Fruit fly (Drosophila melanogaster) whole organism, embryonic: ENCODE results near the gene CG31706.

ENCODE experiments used
- ATbp ChIP-seq: fragments of 200-800 bp; sonication (Bioruptor generic); optimal IDR thresholded peaks from 2 replicates; lab custom pipeline; 2017; ENCODE audit warnings: missing biosample characterization, mild to moderate bottlenecking, missing genetic modification characterization, missing genetic modification reagents
- CG10431 ChIP-seq: fragments of 200-800 bp; sonication (Bioruptor generic); optimal IDR thresholded peaks from 3 replicates; lab custom pipeline; 2018; ENCODE audit warnings: missing biosample characterization, mild to moderate bottlenecking, missing genetic modification characterization
- CG11456 ChIP-seq: fragments of 200-800 bp; sonication (Bioruptor generic); IDR thresholded peaks from 3 replicates; pipeline ENCODE4 v1.3.6; 2022; ENCODE audit warnings: missing biosample characterization, missing genetic modification characterization
- CG11504 ChIP-seq: fragments of 200-800 bp; sonication (Bioruptor generic); optimal IDR thresholded peaks from 3 replicates; lab custom pipeline; 2019; ENCODE audit warnings: missing biosample characterization, mild to moderate bottlenecking, missing genetic modification characterization, moderate library complexity
- CG12942 ChIP-seq: fragments of 200-800 bp; sonication (Bioruptor generic); optimal IDR thresholded peaks from 3 replicates; lab custom pipeline; 2016; ENCODE audit warnings: missing biosample characterization, missing genetic modification characterization
- CG14014 ChIP-seq: fragments of 200-800 bp; sonication (Bioruptor generic); IDR thresholded peaks from 2 replicates; pipeline ENCODE4 v1.3.6; 2022; ENCODE audit warnings: missing biosample characterization, missing genetic modification characterization
- CG14667 ChIP-seq: fragments of 200-800 bp; sonication (Bioruptor generic); IDR thresholded peaks from 2 replicates; pipeline ENCODE4 v1.3.6; 2022; ENCODE audit warnings: missing biosample characterization, missing genetic modification characterization
- CG15479 ChIP-seq: fragments of 200-800 bp; sonication (Bioruptor generic); optimal IDR thresholded peaks from 3 replicates; lab custom pipeline; 2019; ENCODE audit warnings: missing biosample characterization, mild to moderate bottlenecking, missing genetic modification characterization, moderate library complexity
- CG16779 ChIP-seq: fragments of 200-800 bp; sonication (Bioruptor generic); IDR thresholded peaks from 2 replicates; pipeline ENCODE4 v1.3.6; 2022; ENCODE audit warnings: missing biosample characterization, missing genetic modification characterization
- CG17612 ChIP-seq: fragments of 200-800 bp; sonication (Bioruptor generic); IDR thresholded peaks from 2 replicates; pipeline ENCODE4 v1.3.6; 2022; ENCODE audit warnings: missing biosample characterization, missing genetic modification characterization
- CG18764 ChIP-seq: fragments of 200-800 bp; sonication (Bioruptor generic); optimal IDR thresholded peaks from 3 replicates; lab custom pipeline; 2016; ENCODE audit warnings: missing biosample characterization, missing genetic modification characterization
- CG2889 ChIP-seq: fragments of 200-800 bp; sonication (Bioruptor generic); IDR thresholded peaks from 3 replicates; pipeline ENCODE4 v1.3.6; 2022; ENCODE audit warnings: missing biosample characterization, missing genetic modification characterization
- CG32767 ChIP-seq: fragments of 200-800 bp; sonication (Bioruptor generic); IDR thresholded peaks from 2 replicates; pipeline ENCODE4 v1.3.6; 2022; ENCODE audit warnings: missing biosample characterization, missing genetic modification characterization
- CG3995 ChIP-seq: fragments of 200-800 bp; sonication (Bioruptor generic); optimal IDR thresholded peaks from 3 replicates; lab custom pipeline; 2016; ENCODE audit warnings: missing biosample characterization, missing genetic modification characterization
- CG4328 ChIP-seq: fragments of 200-800 bp; sonication (Bioruptor generic); optimal IDR thresholded peaks from 3 replicates; lab custom pipeline; 2017; ENCODE audit warnings: missing biosample characterization, missing genetic modification reagents, missing genetic modification characterization
- CG7357 ChIP-seq: fragments of 200-800 bp; sonication (Bioruptor generic); IDR thresholded peaks from 3 replicates; pipeline ENCODE4 v1.3.6; 2022; ENCODE audit warnings: missing biosample characterization, missing genetic modification characterization
- CG8290 ChIP-seq, 3 experiments: fragments of 200-800 bp; sonication (Bioruptor generic); optimal IDR thresholded peaks; 2 replicates each; lab custom pipeline; 2016 to 2019; ENCODE audit warnings: missing biosample characterization in 3 of 3, missing genetic modification characterization in 3 of 3, mild to moderate bottlenecking in 2 of 3, moderate library complexity in 1 of 3
- D19B ChIP-seq: fragments of 200-800 bp; sonication (Bioruptor generic); optimal IDR thresholded peaks from 2 replicates; lab custom pipeline; 2017; ENCODE audit warnings: missing biosample characterization, mild to moderate bottlenecking, missing genetic modification characterization
- Dfd ChIP-seq, 2 experiments: fragments of >200 bp; optimal IDR thresholded peaks; 2 replicates each; lab custom pipeline; 2017; ENCODE audit warnings: missing biosample characterization in 2 of 2, missing genetic modification characterization in 2 of 2
- Ets97D ChIP-seq: fragments of 200-800 bp; sonication (Bioruptor generic); optimal IDR thresholded peaks from 3 replicates; lab custom pipeline; 2016; ENCODE audit warnings: missing biosample characterization, missing genetic modification characterization
- Fer3 ChIP-seq: fragments of 200-800 bp; sonication (Bioruptor generic); optimal IDR thresholded peaks from 2 replicates; lab custom pipeline; 2018; ENCODE audit warnings: missing biosample characterization, mild to moderate bottlenecking, missing genetic modification characterization, moderate library complexity
- Hmr ChIP-seq: fragments of 200-800 bp; sonication (Bioruptor generic); optimal IDR thresholded peaks from 3 replicates; lab custom pipeline; 2017; ENCODE audit warnings: mild to moderate bottlenecking, missing biosample characterization, missing genetic modification reagents, missing genetic modification characterization
- Lhr ChIP-seq: fragments of 200-800 bp; sonication (Bioruptor generic); optimal IDR thresholded peaks from 3 replicates; lab custom pipeline; 2017; ENCODE audit warnings: mild to moderate bottlenecking, missing biosample characterization, missing genetic modification reagents, missing genetic modification characterization
- Meics ChIP-seq: fragments of 200-800 bp; sonication (Bioruptor generic); optimal IDR thresholded peaks from 2 replicates; lab custom pipeline; 2017; ENCODE audit warnings: missing biosample characterization, mild to moderate bottlenecking, missing genetic modification characterization
- Mrtf ChIP-seq: fragments of 200-800 bp; sonication (Bioruptor generic); IDR thresholded peaks from 3 replicates; pipeline ENCODE4 v1.3.6; 2022; ENCODE audit warnings: missing biosample characterization, missing genetic modification characterization
- NK7.1 ChIP-seq: fragments of 200-800 bp; sonication (Bioruptor generic); optimal IDR thresholded peaks from 3 replicates; lab custom pipeline; 2016; ENCODE audit warnings: missing biosample characterization, missing genetic modification characterization
- Opbp ChIP-seq: fragments of 200-800 bp; sonication (Bioruptor generic); IDR thresholded peaks from 3 replicates; pipeline ENCODE4 v1.3.6; 2022; ENCODE audit warnings: missing biosample characterization, missing genetic modification characterization; ENCODE audit not compliant: partially characterized antibody
- Tbp ChIP-seq: fragments of >200 bp; optimal IDR thresholded peaks from 2 replicates; lab custom pipeline; 2018; ENCODE audit warnings: missing biosample characterization, missing genetic modification characterization
- YL-1 ChIP-seq: fragments of 200-800 bp; sonication (Bioruptor generic); optimal IDR thresholded peaks from 3 replicates; lab custom pipeline; 2017; ENCODE audit warnings: missing biosample characterization, mild to moderate bottlenecking, missing genetic modification characterization
- ato ChIP-seq: fragments of 200-800 bp; sonication (Bioruptor generic); IDR thresholded peaks from 2 replicates; pipeline ENCODE4 v1.3.6; 2022; ENCODE audit warnings: missing biosample characterization, missing genetic modification characterization; ENCODE audit not compliant: partially characterized antibody
- bowl ChIP-seq: fragments of 200-800 bp; sonication (Bioruptor generic); IDR thresholded peaks from 2 replicates; pipeline ENCODE4 v1.3.6; 2022; ENCODE audit warnings: missing biosample characterization, missing genetic modification characterization
- br ChIP-seq: fragments of >200 bp; optimal IDR thresholded peaks from 2 replicates; lab custom pipeline; 2017
- cg ChIP-seq: fragments of 200-800 bp; sonication (Bioruptor generic); optimal IDR thresholded peaks from 3 replicates; lab custom pipeline; 2019; ENCODE audit warnings: missing biosample characterization, mild to moderate bottlenecking, missing genetic modification characterization, moderate library complexity
- corto ChIP-seq: fragments of 200-800 bp; sonication (Bioruptor generic); optimal IDR thresholded peaks from 2 replicates; lab custom pipeline; 2016; ENCODE audit warnings: missing biosample characterization, mild to moderate bottlenecking, missing genetic modification characterization, moderate library complexity
- gfzf ChIP-seq: fragments of 200-800 bp; sonication (Bioruptor generic); optimal IDR thresholded peaks from 2 replicates; lab custom pipeline; 2016; ENCODE audit warnings: missing biosample characterization, mild to moderate bottlenecking, missing genetic modification characterization, moderate library complexity
- mam ChIP-seq: fragments of 200-800 bp; sonication (Bioruptor generic); optimal IDR thresholded peaks from 3 replicates; lab custom pipeline; 2016; ENCODE audit warnings: missing biosample characterization, missing genetic modification characterization
- nerfin-2 ChIP-seq: fragments of 200-800 bp; sonication (Bioruptor generic); IDR thresholded peaks from 2 replicates; pipeline ENCODE4 v1.3.6; 2022; ENCODE audit warnings: missing biosample characterization, missing genetic modification characterization; ENCODE audit not compliant: partially characterized antibody
- nmo ChIP-seq: fragments of 200-800 bp; sonication (Bioruptor generic); optimal IDR thresholded peaks from 2 replicates; lab custom pipeline; 2018; ENCODE audit warnings: missing biosample characterization, mild to moderate bottlenecking, missing genetic modification characterization, moderate library complexity
- phol ChIP-seq: fragments of 200-800 bp; sonication (Bioruptor generic); optimal IDR thresholded peaks from 3 replicates; lab custom pipeline; 2018; ENCODE audit warnings: missing biosample characterization, mild to moderate bottlenecking, missing genetic modification characterization, moderate library complexity
- row ChIP-seq: fragments of 200-800 bp; sonication (Bioruptor generic); IDR thresholded peaks from 3 replicates; pipeline ENCODE4 v1.3.6; 2022; ENCODE audit warnings: missing biosample characterization, missing genetic modification characterization
- run ChIP-seq: fragments of 200-800 bp; sonication (Bioruptor generic); optimal IDR thresholded peaks from 3 replicates; lab custom pipeline; 2018; ENCODE audit warnings: missing biosample characterization, mild to moderate bottlenecking, missing genetic modification characterization
- sc ChIP-seq, 3 experiments: fragments of >200 bp in 2 of 3; fragments of 200-800 bp in 1 of 3; sonication (Bioruptor generic) in 1 of 3; optimal IDR thresholded peaks; 2 replicates in 2 of 3; 3 replicates in 1 of 3; lab custom pipeline; 2017; ENCODE audit warnings: mild to moderate bottlenecking in 1 of 3, missing biosample characterization in 1 of 3, missing genetic modification characterization in 1 of 3, missing genetic modification reagents in 1 of 3
- schlank ChIP-seq: fragments of 200-800 bp; sonication (Bioruptor generic); optimal IDR thresholded peaks from 2 replicates; lab custom pipeline; 2018; ENCODE audit warnings: missing biosample characterization, mild to moderate bottlenecking, missing genetic modification characterization
- sd ChIP-seq: fragments of 200-800 bp; sonication (Bioruptor generic); optimal IDR thresholded peaks from 3 replicates; lab custom pipeline; 2018; ENCODE audit warnings: missing biosample characterization, mild to moderate bottlenecking, missing genetic modification characterization, moderate library complexity
- sens ChIP-seq: fragments of 200-800 bp; sonication (Bioruptor generic); peaks from one replicate; lab custom pipeline; 2016; ENCODE audit warnings: missing biosample characterization, missing genetic modification characterization
- stc ChIP-seq: fragments of 200-800 bp; sonication (Bioruptor generic); IDR thresholded peaks from 2 replicates; pipeline ENCODE4 v1.3.6; 2022; ENCODE audit warnings: missing biosample characterization, missing genetic modification characterization
- tin ChIP-seq: fragments of 200-800 bp; sonication (Bioruptor generic); optimal IDR thresholded peaks from 3 replicates; lab custom pipeline; 2016; ENCODE audit warnings: missing biosample characterization, missing genetic modification characterization
- unpg ChIP-seq: fragments of 200-800 bp; sonication (Bioruptor generic); optimal IDR thresholded peaks from 3 replicates; lab custom pipeline; 2018; ENCODE audit warnings: missing biosample characterization, mild to moderate bottlenecking, missing genetic modification characterization, moderate library complexity
- vfl ChIP-seq: fragments of 200-800 bp; sonication (Bioruptor generic); optimal IDR thresholded peaks from 2 replicates; lab custom pipeline; 2016; ENCODE audit warnings: missing biosample characterization, missing genetic modification characterization
- zen ChIP-seq: fragments of 200-800 bp; sonication (Bioruptor generic); optimal IDR thresholded peaks from 3 replicates; lab custom pipeline; 2018; ENCODE audit warnings: missing biosample characterization, mild to moderate bottlenecking, missing genetic modification characterization, moderate library complexity

The CG31706 gene

DNA sequence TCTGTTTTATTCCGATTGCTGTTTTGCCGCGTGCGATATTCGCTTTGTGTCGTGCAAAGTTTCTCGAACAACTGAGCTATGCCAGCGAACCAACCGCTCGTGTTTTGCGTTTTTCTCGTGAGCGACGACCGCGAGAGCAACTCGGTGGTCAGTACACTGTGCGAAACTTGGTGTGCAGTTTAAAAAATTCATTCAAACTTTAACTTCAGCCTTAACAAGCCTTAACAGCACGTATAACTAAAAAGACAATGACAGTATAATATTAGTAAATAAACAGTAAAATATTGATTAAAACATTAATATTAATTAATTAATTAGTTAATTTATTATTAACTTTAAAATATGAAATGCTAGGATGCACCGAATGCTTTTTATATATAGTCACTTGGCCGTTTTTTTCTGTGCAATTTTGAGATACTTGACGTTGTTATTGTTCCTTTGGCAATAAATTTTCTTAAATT lies 2.7 kb downstream of the CG31706 start, which contains the start of gene CG31705 (continued):
- TF ChIP-seq sc (optimal IDR thresholded peaks at IDR 0.05; lab: Kevin White, UChicago) (no peak), sc (GFP tag; optimal IDR thresholded peaks at IDR 0.05; lab: Kevin White, UChicago) (no peak), Opbp (GFP tag; lab: Robert Waterston, UW) (no peak), CG12942 (GFP tag; lab: Kevin White, UChicago) (no peak), CG7357 (GFP tag; lab: Robert Waterston, UW) (no peak), CG18764 (no peak), ATbp (GFP tag; lab: Kevin White, UChicago) (peak; percentile 3), CG10431 (GFP tag; lab: Kevin White, UChicago) (no peak), unpg (GFP tag; lab: Kevin White, UChicago) (peak; percentile 52), CG3995 (no peak), CG16779 (GFP tag; lab: Robert Waterston, UW) (no peak), vfl (GFP tag; lab: Kevin White, UChicago) (no peak), run (no peak), nmo (GFP tag; lab: Kevin White, UChicago) (peak; percentile 50), Hmr (GFP tag; lab: Kevin White, UChicago) (peak; percentile 73), YL-1 (no peak), CG14014 (GFP tag; lab: Robert Waterston, UW) (peak; percentile 37; the same call in 1 of the 2 replicates), row (GFP tag; lab: Robert Waterston, UW) (peak; percentile 61; the same call in 2 of the 3 replicates), sd (tag; lab: Kevin White, UChicago) (no peak), Lhr (no peak), Mrtf (GFP tag; lab: Robert Waterston, UW) (no peak), ato (GFP tag; lab: Robert Waterston, UW) (no peak), CG17612 (no peak), CG4328 (GFP tag; lab: Kevin White, UChicago) (no peak), CG15479 (GFP tag; lab: Kevin White, UChicago) (no peak), tin (GFP tag; lab: Kevin White, UChicago) (peak; percentile 35), br (lab: Kevin White, UChicago) (no peak), corto (GFP tag; lab: Kevin White, UChicago) (peak; percentile 12), Fer3 (tag; lab: Kevin White, UChicago) (peak; percentile 11), CG2889 (GFP tag; lab: Robert Waterston, UW) (no peak), sens (GFP tag; lab: Kevin White, UChicago) (peak; percentile 63), mam (GFP tag; lab: Kevin White, UChicago) (no peak), CG11456 (GFP tag; lab: Robert Waterston, UW) (0 out of 3 replicates have a peak, but pooled peaks have one; percentile 25), nerfin-2 (GFP tag; lab: Robert Waterston, UW) (no peak), Tbp (GFP tag; lab: Kevin White, UChicago) (no peak), Meics (GFP tag; lab: Kevin White, UChicago) (peak; percentile 79), CG11504 (tag; lab: Kevin White, UChicago) (peak; percentile 72), NK7.1 (GFP tag; lab: Kevin White, UChicago) (no peak), bowl (GFP tag; lab: Robert Waterston, UW) (no peak), phol (tag; lab: Kevin White, UChicago) (no peak), Ets97D (GFP tag; lab: Kevin White, UChicago) (no peak), zen (tag; lab: Kevin White, UChicago) (no peak), schlank (tag; lab: Kevin White, UChicago) (peak; percentile 4), CG8290 (GFP tag; optimal IDR thresholded peaks at IDR 0.05; lab: Kevin White, UChicago) (no peak), CG8290 (tag; optimal IDR thresholded peaks at IDR 0.05; lab: Kevin White, UChicago) (no peak), gfzf (GFP tag; lab: Kevin White, UChicago) (no peak), Dfd (GFP tag; optimal IDR thresholded peaks at IDR 0.05; lab: Kevin White, UChicago) (no peak), CG32767 (GFP tag; lab: Robert Waterston, UW) (no peak), stc (GFP tag; lab: Robert Waterston, UW) (no peak), cg (GFP tag; lab: Kevin White, UChicago) (no peak), D19B (GFP tag; lab: Kevin White, UChicago) (peak; percentile 56), CG14667 (GFP tag; lab: Robert Waterston, UW) (peak; percentile 22; the same call in 1 of the 2 replicates)
